Fruit fly (Drosophila melanogaster) whole organism, embryonic: ENCODE results near the gene CG7878.

Experiments
- CG10321 ChIP-seq: fragments of 200-800 bp; sonication (Bioruptor generic); IDR thresholded peaks from 2 replicates; pipeline ENCODE4 v1.3.6; 2022; ENCODE audit warnings: missing biosample characterization, missing genetic modification characterization
- CG10462 ChIP-seq: fragments of 200-800 bp; sonication (Bioruptor generic); optimal IDR thresholded peaks from 2 replicates; lab custom pipeline; 2016; ENCODE audit warnings: missing biosample characterization, missing genetic modification characterization
- CG11695 ChIP-seq: fragments of 200-800 bp; sonication (Bioruptor generic); IDR thresholded peaks from 3 replicates; pipeline ENCODE4 v1.3.6; 2022; ENCODE audit warnings: missing biosample characterization, missing genetic modification characterization
- CG12155 ChIP-seq: fragments of 200-800 bp; sonication (Bioruptor generic); optimal IDR thresholded peaks from 3 replicates; lab custom pipeline; 2016; ENCODE audit warnings: missing biosample characterization, missing genetic modification characterization
- CG13287 ChIP-seq: fragments of 200-800 bp; sonication (Bioruptor generic); IDR thresholded peaks from 2 replicates; pipeline ENCODE4 v1.3.6; 2022; ENCODE audit warnings: missing biosample characterization, missing genetic modification characterization; ENCODE audit not compliant: partially characterized antibody
- CG13296 ChIP-seq: fragments of 200-800 bp; sonication (Bioruptor generic); optimal IDR thresholded peaks from 3 replicates; lab custom pipeline; 2018; ENCODE audit warnings: missing biosample characterization, mild to moderate bottlenecking, missing genetic modification characterization
- CG2712 ChIP-seq: fragments of 200-800 bp; optimal IDR thresholded peaks from 3 replicates; lab custom pipeline; 2019; ENCODE audit warnings: missing biosample characterization, mild to moderate bottlenecking, missing genetic modification characterization, moderate library complexity
- CG31365 ChIP-seq: fragments of 200-800 bp; sonication (Bioruptor generic); optimal IDR thresholded peaks from 2 replicates; lab custom pipeline; 2018; ENCODE audit warnings: missing biosample characterization, mild to moderate bottlenecking, missing genetic modification characterization
- CG32767 ChIP-seq: fragments of 200-800 bp; sonication (Bioruptor generic); IDR thresholded peaks from 2 replicates; pipeline ENCODE4 v1.3.6; 2022; ENCODE audit warnings: missing biosample characterization, missing genetic modification characterization
- CG34376 ChIP-seq: fragments of 200-800 bp; sonication (Bioruptor generic); optimal IDR thresholded peaks from 2 replicates; lab custom pipeline; 2018; ENCODE audit warnings: missing biosample characterization, mild to moderate bottlenecking, missing genetic modification characterization
- CG4424 ChIP-seq: fragments of 200-800 bp; sonication (Bioruptor generic); optimal IDR thresholded peaks from 3 replicates; lab custom pipeline; 2016; ENCODE audit warnings: missing biosample characterization, missing genetic modification characterization
- CG4617 ChIP-seq: fragments of 200-800 bp; sonication (Bioruptor generic); optimal IDR thresholded peaks from 3 replicates; lab custom pipeline; 2016; ENCODE audit warnings: missing biosample characterization, missing genetic modification characterization, borderline replicate concordance
- CG5245 ChIP-seq: fragments of 200-800 bp; sonication (Bioruptor generic); optimal IDR thresholded peaks from 3 replicates; lab custom pipeline; 2016; ENCODE audit warnings: missing biosample characterization, missing genetic modification characterization
- CG6791 ChIP-seq: fragments of 200-800 bp; sonication (Bioruptor generic); IDR thresholded peaks from 3 replicates; pipeline ENCODE4 v1.3.6; 2022; ENCODE audit warnings: missing biosample characterization, missing genetic modification characterization; ENCODE audit not compliant: partially characterized antibody
- CG8089 ChIP-seq: fragments of 200-800 bp; sonication (Bioruptor generic); optimal IDR thresholded peaks from 3 replicates; lab custom pipeline; 2016; ENCODE audit warnings: missing biosample characterization, missing genetic modification characterization
- CG8290 ChIP-seq, 3 experiments: fragments of 200-800 bp; sonication (Bioruptor generic); optimal IDR thresholded peaks; 2 replicates each; lab custom pipeline; 2016 to 2019; ENCODE audit warnings: missing biosample characterization in 3 of 3, missing genetic modification characterization in 3 of 3, mild to moderate bottlenecking in 2 of 3, moderate library complexity in 1 of 3
- CG8359 ChIP-seq: fragments of 200-800 bp; sonication (Bioruptor generic); optimal IDR thresholded peaks from 2 replicates; lab custom pipeline; 2017; ENCODE audit warnings: missing biosample characterization, mild to moderate bottlenecking, missing genetic modification characterization, borderline replicate concordance
- D ChIP-seq, 2 experiments: fragments of 200-800 bp in 1 of 2; fragments of >200 bp in 1 of 2; sonication (Bioruptor generic) in 1 of 2; optimal IDR thresholded peaks; 2 replicates in 1 of 2; 3 replicates in 1 of 2; lab custom pipeline; 2017; ENCODE audit warnings: mild to moderate bottlenecking in 1 of 2, missing biosample characterization in 1 of 2, missing genetic modification characterization in 1 of 2, missing genetic modification reagents in 1 of 2
- ERR ChIP-seq: fragments of 200-800 bp; sonication (Bioruptor generic); optimal IDR thresholded peaks from 2 replicates; lab custom pipeline; 2016; ENCODE audit warnings: missing biosample characterization, missing genetic modification characterization
- GATAe ChIP-seq: fragments of 200-800 bp; sonication (Bioruptor generic); conservative IDR thresholded peaks from 2 replicates; pipeline ENCODE4 v1.3.6; 2022; ENCODE audit warnings: missing biosample characterization, missing genetic modification characterization
- HLH4C ChIP-seq: fragments of 200-800 bp; sonication (Bioruptor generic); IDR thresholded peaks from 3 replicates; pipeline ENCODE4 v1.3.6; 2022; ENCODE audit warnings: missing biosample characterization, missing genetic modification characterization; ENCODE audit not compliant: partially characterized antibody
- Hey ChIP-seq: fragments of 200-800 bp; sonication (Bioruptor generic); optimal IDR thresholded peaks from 3 replicates; lab custom pipeline; 2018; ENCODE audit warnings: missing biosample characterization, mild to moderate bottlenecking, missing genetic modification characterization
- Hmx ChIP-seq: fragments of 200-800 bp; sonication (Bioruptor generic); optimal IDR thresholded peaks from 2 replicates; lab custom pipeline; 2016; ENCODE audit warnings: missing biosample characterization, missing genetic modification characterization
- Lim3 ChIP-seq: fragments of 200-800 bp; sonication (Bioruptor generic); IDR thresholded peaks from 2 replicates; pipeline ENCODE4 v1.3.6; 2022; ENCODE audit warnings: missing biosample characterization, missing genetic modification characterization
- Meics ChIP-seq: fragments of 200-800 bp; sonication (Bioruptor generic); optimal IDR thresholded peaks from 2 replicates; lab custom pipeline; 2017; ENCODE audit warnings: missing biosample characterization, mild to moderate bottlenecking, missing genetic modification characterization
- Side ChIP-seq: fragments of 200-800 bp; sonication (Bioruptor generic); optimal IDR thresholded peaks from 2 replicates; lab custom pipeline; 2016; ENCODE audit warnings: missing biosample characterization, missing genetic modification characterization
- Sin3A ChIP-seq: fragments of >200 bp; optimal IDR thresholded peaks from 2 replicates; lab custom pipeline; 2018
- Vsx1 ChIP-seq: fragments of 200-800 bp; sonication (Bioruptor generic); optimal IDR thresholded peaks from 2 replicates; lab custom pipeline; 2017; ENCODE audit warnings: missing biosample characterization, mild to moderate bottlenecking, missing genetic modification characterization, missing genetic modification reagents
- abd-A ChIP-seq: fragments of 200-800 bp; sonication (Bioruptor generic); optimal IDR thresholded peaks from 3 replicates; lab custom pipeline; 2019; ENCODE audit warnings: missing biosample characterization, mild to moderate bottlenecking, missing genetic modification characterization, moderate library complexity
- cad ChIP-seq: fragments of >200 bp; optimal IDR thresholded peaks from 2 replicates; lab custom pipeline; 2017; ENCODE audit warnings: missing biosample characterization, missing genetic modification characterization
- ci ChIP-seq: fragments of 200-800 bp; sonication (Bioruptor generic); IDR thresholded peaks from 3 replicates; pipeline ENCODE4 v1.3.6; 2022; ENCODE audit warnings: missing biosample characterization, missing genetic modification characterization
- dmrt99B ChIP-seq: fragments of 200-800 bp; sonication (Bioruptor generic); optimal IDR thresholded peaks from 2 replicates; lab custom pipeline; 2018; ENCODE audit warnings: missing biosample characterization, mild to moderate bottlenecking, missing genetic modification characterization, moderate library complexity
- ewg ChIP-seq: fragments of 200-800 bp; sonication (Bioruptor generic); optimal IDR thresholded peaks from 3 replicates; lab custom pipeline; 2017; ENCODE audit warnings: mild to moderate bottlenecking, missing biosample characterization, missing genetic modification reagents, missing genetic modification characterization
- exex ChIP-seq: fragments of 200-800 bp; sonication (Bioruptor generic); optimal IDR thresholded peaks from 4 replicates; lab custom pipeline; 2018; ENCODE audit warnings: missing biosample characterization, mild to moderate bottlenecking, missing genetic modification characterization, moderate library complexity
- fu2 ChIP-seq: fragments of 200-800 bp; sonication (Bioruptor generic); optimal IDR thresholded peaks from 2 replicates; lab custom pipeline; 2016; ENCODE audit warnings: missing biosample characterization, missing genetic modification characterization
- jigr1 ChIP-seq: fragments of 200-800 bp; sonication (Bioruptor generic); IDR thresholded peaks from 3 replicates; pipeline ENCODE4 v1.3.6; 2022; ENCODE audit warnings: missing biosample characterization, missing genetic modification characterization
- kay ChIP-seq: fragments of 200-800 bp; sonication (Bioruptor generic); optimal IDR thresholded peaks from 2 replicates; lab custom pipeline; 2016; ENCODE audit warnings: missing biosample characterization, missing genetic modification characterization
- lab ChIP-seq: fragments of 200-800 bp; sonication (Bioruptor generic); optimal IDR thresholded peaks from 3 replicates; lab custom pipeline; 2017; ENCODE audit warnings: missing biosample characterization, missing genetic modification characterization, mild to moderate bottlenecking, moderate library complexity, missing genetic modification reagents
- lbe ChIP-seq: fragments of 200-800 bp; sonication (Bioruptor generic); optimal IDR thresholded peaks from 2 replicates; lab custom pipeline; 2016; ENCODE audit warnings: missing biosample characterization, mild to moderate bottlenecking, missing genetic modification characterization
- lilli ChIP-seq: fragments of 200-800 bp; sonication (Bioruptor generic); optimal IDR thresholded peaks from 3 replicates; lab custom pipeline; 2016; ENCODE audit warnings: missing biosample characterization, missing genetic modification characterization
- mirr ChIP-seq: fragments of 200-800 bp; sonication (Bioruptor generic); optimal IDR thresholded peaks from 3 replicates; lab custom pipeline; 2018; ENCODE audit warnings: missing biosample characterization, mild to moderate bottlenecking, missing genetic modification characterization
- pfk ChIP-seq: fragments of 200-800 bp; sonication (Bioruptor generic); optimal IDR thresholded peaks from 2 replicates; lab custom pipeline; 2018; ENCODE audit warnings: missing biosample characterization, mild to moderate bottlenecking, missing genetic modification characterization, moderate library complexity
- pzg ChIP-seq: fragments of 200-800 bp; sonication (Bioruptor generic); optimal IDR thresholded peaks from 3 replicates; lab custom pipeline; 2018; ENCODE audit warnings: missing biosample characterization, mild to moderate bottlenecking, missing genetic modification characterization, moderate library complexity
- sens ChIP-seq: fragments of 200-800 bp; sonication (Bioruptor generic); peaks from one replicate; lab custom pipeline; 2016; ENCODE audit warnings: missing biosample characterization, missing genetic modification characterization
- wek ChIP-seq: fragments of 200-800 bp; sonication (Bioruptor generic); optimal IDR thresholded peaks from 3 replicates; lab custom pipeline; 2018; ENCODE audit warnings: missing biosample characterization, mild to moderate bottlenecking, missing genetic modification characterization, moderate library complexity
- zen ChIP-seq: fragments of 200-800 bp; sonication (Bioruptor generic); optimal IDR thresholded peaks from 3 replicates; lab custom pipeline; 2018; ENCODE audit warnings: missing biosample characterization, mild to moderate bottlenecking, missing genetic modification characterization, moderate library complexity
- zf30C ChIP-seq: fragments of 200-800 bp; sonication (Bioruptor generic); optimal IDR thresholded peaks from 3 replicates; lab custom pipeline; 2018; ENCODE audit warnings: missing biosample characterization, mild to moderate bottlenecking, missing genetic modification characterization

CG7878 gene

DNA sequence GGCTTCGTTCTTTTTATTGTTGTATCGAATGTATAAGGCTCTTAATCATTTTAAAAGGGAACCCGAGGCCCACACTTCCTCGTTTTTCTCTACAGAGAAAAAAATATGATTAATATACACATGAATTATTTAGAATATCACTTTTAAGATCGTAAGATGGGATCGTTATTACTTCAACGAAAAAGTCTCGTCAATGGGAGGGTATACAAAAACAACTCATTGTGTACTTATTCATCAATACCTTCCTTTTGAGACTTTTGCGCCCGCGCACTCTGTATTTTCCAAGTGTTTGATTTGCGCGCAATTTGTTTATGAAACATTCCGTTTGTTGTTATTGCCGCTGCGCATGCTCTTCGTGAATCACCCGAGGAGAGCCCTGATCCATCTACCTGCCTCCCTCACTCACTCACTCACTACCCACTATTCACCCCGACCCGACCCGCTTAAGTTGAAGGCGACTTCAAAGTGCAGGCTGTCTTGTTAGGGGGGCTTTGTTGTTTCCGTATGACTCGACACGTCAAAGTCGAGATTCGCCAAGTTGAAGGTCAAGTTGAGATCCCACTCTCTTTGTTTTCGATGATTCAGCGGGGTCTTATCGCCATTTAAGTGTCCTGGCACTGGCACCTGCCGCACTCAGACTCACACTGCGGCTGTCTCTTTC lies 6.4 kb upstream of the CG7878 start (continued):
- TF ChIP-seq CG13287 (no peak), kay (GFP tag; lab: Kevin White, UChicago) (no peak), CG2712 (tag; lab: Kevin White, UChicago) (no peak), CG10462 (GFP tag; lab: Kevin White, UChicago) (no peak), CG6791 (GFP tag; lab: Robert Waterston, UW) (no peak), pzg (no peak), CG10321 (GFP tag; lab: Robert Waterston, UW) (peak; percentile 53; the same call in 1 of the 2 replicates), CG8089 (no peak), jigr1 (GFP tag; lab: Robert Waterston, UW) (no peak), ewg (GFP tag; lab: Kevin White, UChicago) (peak; percentile 27), CG31365 (no peak), lbe (peak; percentile 10), CG4617 (GFP tag; lab: Kevin White, UChicago) (no peak), ERR (GFP tag; lab: Kevin White, UChicago) (no peak), lilli (GFP tag; lab: Kevin White, UChicago) (no peak), CG4424 (GFP tag; lab: Kevin White, UChicago) (no peak), Hmx (GFP tag; lab: Kevin White, UChicago) (no peak), CG5245 (GFP tag; lab: Kevin White, UChicago) (no peak), HLH4C (no peak), CG32767 (no peak), CG11695 (no peak)

dm6 chr3R:8118062-8118461 lies 4.5 kb upstream of the CG7878 start:
- TF ChIP-seq Sin3A (lab: Kevin White, UChicago), result no peak
- TF ChIP-seq CG8359 (GFP tag; lab: Kevin White, UChicago), result peak; percentile 97
- TF ChIP-seq dmrt99B (tag; lab: Kevin White, UChicago), result no peak
- TF ChIP-seq wek (GFP tag; lab: Kevin White, UChicago), result no peak
- peak; percentile 15 for TF ChIP-seq abd-A (tag; lab: Kevin White, UChicago)
- TF ChIP-seq zen (tag; lab: Kevin White, UChicago), result peak; percentile 78
- TF ChIP-seq cad, result peak; percentile 42
- TF ChIP-seq ci, result peak; percentile 18; the same call in 1 of the 3 replicates
- TF ChIP-seq pfk, result peak; percentile 88
- peak; percentile 11 for TF ChIP-seq D (optimal IDR thresholded peaks at IDR 0.05; lab: Kevin White, UChicago)
- no peak for TF ChIP-seq D (GFP tag; optimal IDR thresholded peaks at IDR 0.05; lab: Kevin White, UChicago)
- TF ChIP-seq, all 482 proteins: peak for 7

dm6 chr3R:8118781-8119456 lies 3.6 kb upstream of the CG7878 start:
- TF ChIP-seq CG34376 (peak; percentile 68), CG8290 (GFP tag; optimal IDR thresholded peaks at IDR 0.05; lab: Kevin White, UChicago) (no peak), CG8290 (tag; optimal IDR thresholded peaks at IDR 0.05; lab: Kevin White, UChicago) (peak in 1 of 2 experiments; percentile 23), GATAe (GFP tag; lab: Robert Waterston, UW) (0 out of 2 replicates have a peak, but pooled peaks have one; percentile 12), CG13296 (GFP tag; lab: Kevin White, UChicago) (peak; percentile 28), CG12155 (GFP tag; lab: Kevin White, UChicago) (no peak), Vsx1 (GFP tag; lab: Kevin White, UChicago) (peak; percentile 59), Hey (tag; lab: Kevin White, UChicago) (peak; percentile 39), mirr (GFP tag; lab: Kevin White, UChicago) (peak; percentile 94), sens (GFP tag; lab: Kevin White, UChicago) (peak; percentile 60), Meics (GFP tag; lab: Kevin White, UChicago) (no peak), fu2 (GFP tag; lab: Kevin White, UChicago) (no peak), Side (no peak), zf30C (peak; percentile 65), lab (GFP tag; lab: Kevin White, UChicago) (peak; percentile 30), exex (tag; lab: Kevin White, UChicago) (peak; percentile 98), Lim3 (GFP tag; lab: Robert Waterston, UW) (0 out of 2 replicates have a peak, but pooled peaks have one; percentile 4)
